Fruit fly (Drosophila melanogaster): Measurements from ENCODE around the gene NO66.
A peak's percentile ranks its signal among the peaks of the same experiment; 100 is the strongest.

NO66 gene

DNA sequence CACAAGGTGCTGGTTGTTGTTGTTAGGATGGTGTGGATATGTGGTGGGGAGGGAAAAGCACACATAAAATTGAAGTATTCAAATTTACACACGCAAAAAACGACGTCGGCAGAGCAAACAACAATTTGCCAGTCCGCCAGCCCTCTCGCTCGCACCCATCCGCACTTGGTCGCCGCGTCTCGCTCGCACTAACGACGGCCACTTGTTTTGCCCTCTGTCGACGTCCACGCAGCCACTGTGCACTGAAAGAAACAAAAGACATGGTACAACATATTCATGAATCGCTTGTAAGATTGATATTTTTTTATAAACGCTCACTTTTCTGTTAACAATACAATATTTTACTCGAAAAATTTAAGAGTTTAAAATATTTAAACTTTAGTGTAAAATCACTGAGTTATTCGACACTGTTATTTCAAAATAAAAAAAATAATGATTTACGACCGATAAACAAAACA lies 4.7 kb downstream of the NO66 start (continued):
- TF ChIP-seq Mes4 (GFP tag; optimal IDR thresholded peaks at IDR 0.05) (peak; percentile 15), gem (tag; optimal IDR thresholded peaks at IDR 0.05) (peak; percentile 83), Nf-YA (GFP tag; IDR thresholded peaks at IDR 0.05) (no peak), Dad (GFP tag; optimal IDR thresholded peaks at IDR 0.05) (peak; percentile 12), pros (GFP tag; optimal IDR thresholded peaks at IDR 0.05) (no peak), caup (GFP tag; optimal IDR thresholded peaks at IDR 0.05; ENCODE audit: severe bottlenecking) (peak; percentile 37), ara (GFP tag; IDR thresholded peaks at IDR 0.05) (peak; percentile 35), CG6854 (GFP tag; optimal IDR thresholded peaks at IDR 0.05) (peak; percentile 29), Rx (GFP tag; IDR thresholded peaks at IDR 0.05) (peak; percentile 35; the same call in 1 of the 2 replicates), CG1792 (GFP tag; optimal IDR thresholded peaks at IDR 0.05) (peak; percentile 28), tup (GFP tag; optimal IDR thresholded peaks at IDR 0.05) (no peak), CG10431 (GFP tag; optimal IDR thresholded peaks at IDR 0.05) (no peak), CG11456 (GFP tag; IDR thresholded peaks at IDR 0.05) (peak; percentile 65), pho (GFP tag; optimal IDR thresholded peaks at IDR 0.05) (peak; percentile 43), sna (GFP tag; IDR thresholded peaks at IDR 0.05; ENCODE audit: partially characterized antibody) (no peak), CG7357 (GFP tag; IDR thresholded peaks at IDR 0.05) (0 out of 3 replicates have a peak, but pooled peaks have one; percentile 25), lilli (GFP tag; optimal IDR thresholded peaks at IDR 0.05) (peak; percentile 72), Ptx1 (GFP tag; IDR thresholded peaks at IDR 0.05) (peak; percentile 65), CG7786 (GFP tag; optimal IDR thresholded peaks at IDR 0.05) (peak; percentile 20), CG2875 (GFP tag; optimal IDR thresholded peaks at IDR 0.05) (no peak), Dek (tag; optimal IDR thresholded peaks at IDR 0.05) (peak; percentile 53), CG4854 (GFP tag; optimal IDR thresholded peaks at IDR 0.05) (peak; percentile 10), ATbp (GFP tag; optimal IDR thresholded peaks at IDR 0.05) (no peak), repo (GFP tag; optimal IDR thresholded peaks at IDR 0.05) (no peak), disco-r (GFP tag; optimal IDR thresholded peaks at IDR 0.05) (no peak), Fer1 (GFP tag; optimal IDR thresholded peaks at IDR 0.05) (peak; percentile 60), MESR4 (GFP tag; optimal IDR thresholded peaks at IDR 0.05) (no peak), CG15514 (GFP tag; optimal IDR thresholded peaks at IDR 0.05) (peak; percentile 54), CG17186 (GFP tag; optimal IDR thresholded peaks at IDR 0.05) (no peak), CG6765 (GFP tag; optimal IDR thresholded peaks at IDR 0.05) (peak; percentile 50), CG10462 (GFP tag; optimal IDR thresholded peaks at IDR 0.05) (no peak), bab2 (GFP tag; optimal IDR thresholded peaks at IDR 0.05) (peak; percentile 37), ase (GFP tag; IDR thresholded peaks at IDR 0.05) (0 out of 3 replicates have a peak, but pooled peaks have one; percentile 15), sr (GFP tag; IDR thresholded peaks at IDR 0.05) (0 out of 3 replicates have a peak, but pooled peaks have one; percentile 20), ewg (GFP tag; optimal IDR thresholded peaks at IDR 0.05) (peak; percentile 12), GATAe (GFP tag; conservative IDR thresholded peaks at IDR 0.05) (no peak), CG10543 (GFP tag; optimal IDR thresholded peaks at IDR 0.05) (peak; percentile 12), sug (tag; optimal IDR thresholded peaks at IDR 0.05) (peak; percentile 43), CG14014 (GFP tag; IDR thresholded peaks at IDR 0.05) (peak; percentile 61), sisA (GFP tag; IDR thresholded peaks at IDR 0.05) (peak; percentile 54), CG2678 (tag; optimal IDR thresholded peaks at IDR 0.05) (peak; percentile 81), vvl (GFP tag; IDR thresholded peaks at IDR 0.05) (0 out of 2 replicates have a peak, but pooled peaks have one; percentile 48), exex (tag; optimal IDR thresholded peaks at IDR 0.05) (peak; percentile 26), onecut (GFP tag; IDR thresholded peaks at IDR 0.05) (peak; percentile 16; the same call in 1 of the 2 replicates), MTF-1 (GFP tag; optimal IDR thresholded peaks at IDR 0.05; ENCODE audit: borderline replicate concordance) (no peak), CG34376 (GFP tag; optimal IDR thresholded peaks at IDR 0.05) (no peak), seq (GFP tag; IDR thresholded peaks at IDR 0.05) (no peak), CG10654 (GFP tag; optimal IDR thresholded peaks at IDR 0.05) (peak; percentile 32), D19A (tag; optimal IDR thresholded peaks at IDR 0.05) (peak; percentile 35), CG18599 (GFP tag; optimal IDR thresholded peaks at IDR 0.05) (peak; percentile 69)

All from whole organism, embryonic.